Fruit fly (Drosophila melanogaster) whole organism, pupa: ENCODE data around the gene kdn.

ENCODE experiments used
- CG12605 ChIP-seq: fragments of 200-800 bp; sonication (Bioruptor generic); IDR thresholded peaks from 2 replicates; pipeline ENCODE4 v1.3.6; 2022; ENCODE audit warnings: missing biosample characterization, missing genetic modification characterization
- CG15710 ChIP-seq: fragments of 200-800 bp; sonication (Bioruptor generic); optimal IDR thresholded peaks from 2 replicates; lab custom pipeline; 2018; ENCODE audit warnings: missing biosample characterization, mild to moderate bottlenecking, missing genetic modification characterization, moderate library complexity
- CG32121 ChIP-seq: fragments of 200-800 bp; sonication (Bioruptor generic); IDR thresholded peaks from 2 replicates; pipeline ENCODE4 v1.3.6; 2022; ENCODE audit warnings: missing biosample characterization, missing genetic modification characterization
- CG34367 ChIP-seq: fragments of 200-800 bp; sonication (Bioruptor generic); optimal IDR thresholded peaks from 2 replicates; lab custom pipeline; 2018; ENCODE audit warnings: missing biosample characterization, mild to moderate bottlenecking, missing genetic modification characterization
- CG4496 ChIP-seq: fragments of 200-800 bp; sonication (Bioruptor generic); IDR thresholded peaks from 3 replicates; pipeline ENCODE4 v1.3.6; 2022; ENCODE audit warnings: missing biosample characterization, missing genetic modification characterization
- CG8159 ChIP-seq: fragments of 200-800 bp; sonication (Bioruptor generic); optimal IDR thresholded peaks from 3 replicates; lab custom pipeline; 2018; ENCODE audit warnings: missing biosample characterization, mild to moderate bottlenecking, missing genetic modification characterization, moderate library complexity
- CG8301 ChIP-seq: fragments of 200-800 bp; sonication (Bioruptor generic); optimal IDR thresholded peaks from 2 replicates; lab custom pipeline; 2018; ENCODE audit warnings: missing biosample characterization, mild to moderate bottlenecking, missing genetic modification characterization
- CG9948 ChIP-seq: fragments of 200-800 bp; sonication (Bioruptor generic); optimal IDR thresholded peaks from 2 replicates; lab custom pipeline; 2018; ENCODE audit warnings: missing biosample characterization, mild to moderate bottlenecking, missing genetic modification characterization, moderate library complexity
- D1 ChIP-seq: fragments of 200-800 bp; sonication (Bioruptor generic); optimal IDR thresholded peaks from 2 replicates; lab custom pipeline; 2018; ENCODE audit warnings: missing biosample characterization, mild to moderate bottlenecking, missing genetic modification characterization, moderate library complexity
- EcR ChIP-seq: fragments of 200-800 bp; sonication (Bioruptor generic); optimal IDR thresholded peaks from 3 replicates; lab custom pipeline; 2019; ENCODE audit warnings: missing biosample characterization, missing genetic modification characterization, mild to moderate bottlenecking, moderate library complexity, missing genetic modification reagents
- Ets98B ChIP-seq: fragments of 200-800 bp; sonication (Bioruptor generic); IDR thresholded peaks from 2 replicates; pipeline ENCODE4 v1.3.6; 2022; ENCODE audit warnings: missing biosample characterization, missing genetic modification characterization
- Pif1B ChIP-seq: fragments of 200-800 bp; sonication (Bioruptor generic); optimal IDR thresholded peaks from 3 replicates; lab custom pipeline; 2016; ENCODE audit warnings: missing biosample characterization, missing genetic modification characterization

dm6 chrX:6332988-6333719, 17.3 kb upstream of the kdn start:
- TF ChIP-seq CG15710 (tag; lab: Kevin White, UChicago): peak; percentile 24
- TF ChIP-seq CG32121: peak; percentile 21; the same call in 1 of the 2 replicates
- TF ChIP-seq Ets98B: no peak
- no peak for TF ChIP-seq EcR (GFP tag; lab: Kevin White, UChicago)
- TF ChIP-seq CG4496 (GFP tag; lab: Robert Waterston, UW): peak; percentile 52; the same call in 2 of the 3 replicates
- TF ChIP-seq CG8159: peak; percentile 23
- TF ChIP-seq Pif1B (GFP tag; lab: Kevin White, UChicago): no peak
- no peak; the same call in 1 of the 2 replicates for TF ChIP-seq CG12605 (GFP tag; lab: Robert Waterston, UW)
- TF ChIP-seq CG8301 (tag; lab: Kevin White, UChicago): peak; percentile 52
- no peak for TF ChIP-seq D1 (tag; lab: Kevin White, UChicago)
- TF ChIP-seq CG9948 (tag; lab: Kevin White, UChicago): peak; percentile 23
- TF ChIP-seq CG34367 (tag; lab: Kevin White, UChicago): no peak
